Worm (Caenorhabditis elegans) whole organism, L1 larva: ENCODE measurements around the gene crb-1.

Experiments
- C04F5.9 ChIP-seq: sonication (generic microtip); optimal IDR thresholded peaks from 2 replicates; lab custom pipeline; 2016; ENCODE audit warnings: missing genetic modification characterization, missing compliant biosample characterization
- dsc-1 ChIP-seq: sonication (generic microtip); optimal IDR thresholded peaks from 2 replicates; lab custom pipeline; 2016; ENCODE audit warnings: mild to moderate bottlenecking, missing genetic modification characterization, missing compliant biosample characterization
- lin-14 ChIP-seq: fragments of 200-800 bp; sonication (Bioruptor generic); optimal IDR thresholded peaks from 2 replicates; lab custom pipeline; 2018; ENCODE audit warnings: mild to moderate bottlenecking, missing genetic modification characterization, moderate library complexity, missing compliant biosample characterization
- snu-23 ChIP-seq: sonication (generic microtip); optimal IDR thresholded peaks from 2 replicates; lab custom pipeline; 2016; ENCODE audit warnings: missing genetic modification characterization, missing compliant biosample characterization
- unc-86 ChIP-seq: sonication (generic microtip); optimal IDR thresholded peaks from 2 replicates; lab custom pipeline; 2016; ENCODE audit warnings: missing genetic modification characterization, missing compliant biosample characterization

crb-1 gene

ce11 chrX:17355462-17355861 is 58.4 kb downstream of the crb-1 start:
- TF ChIP-seq unc-86 (tag; lab: Kevin White, UChicago) (no peak), dsc-1 (tag; lab: Kevin White, UChicago) (peak; percentile 86), snu-23 (GFP tag; lab: Kevin White, UChicago) (no peak), C04F5.9 (tag; lab: Kevin White, UChicago) (no peak), lin-14 (GFP tag; lab: Kevin White, UChicago) (peak; percentile 13)
